Fruit fly (Drosophila melanogaster) whole organism, embryonic: ENCODE data around the gene CG14362.

Source experiments
- Adf1 ChIP-seq: fragments of 200-800 bp; sonication (Bioruptor generic); IDR thresholded peaks from 2 replicates; pipeline ENCODE4 v1.3.6; 2022; ENCODE audit warnings: missing biosample characterization, missing genetic modification characterization
- Antp ChIP-seq: fragments of 200-800 bp; sonication (Bioruptor generic); optimal IDR thresholded peaks from 3 replicates; lab custom pipeline; 2016; ENCODE audit warnings: missing biosample characterization, missing genetic modification characterization
- CG10431 ChIP-seq: fragments of 200-800 bp; sonication (Bioruptor generic); optimal IDR thresholded peaks from 3 replicates; lab custom pipeline; 2018; ENCODE audit warnings: missing biosample characterization, mild to moderate bottlenecking, missing genetic modification characterization
- CG11398 ChIP-seq: fragments of 200-800 bp; sonication (Bioruptor generic); optimal IDR thresholded peaks from 2 replicates; lab custom pipeline; 2016; ENCODE audit warnings: missing biosample characterization, missing genetic modification characterization
- CG12071 ChIP-seq: fragments of 200-800 bp; sonication (Bioruptor generic); optimal IDR thresholded peaks from 3 replicates; lab custom pipeline; 2018; ENCODE audit warnings: missing biosample characterization, mild to moderate bottlenecking, missing genetic modification characterization
- CG12236 ChIP-seq: fragments of 200-800 bp; sonication (Bioruptor generic); optimal IDR thresholded peaks from 2 replicates; lab custom pipeline; 2016; ENCODE audit warnings: missing biosample characterization, missing genetic modification characterization
- CG13123 ChIP-seq: fragments of 200-800 bp; sonication (Bioruptor generic); optimal IDR thresholded peaks from 2 replicates; lab custom pipeline; 2016; ENCODE audit warnings: missing biosample characterization, missing genetic modification characterization
- CG13624 ChIP-seq: fragments of 200-800 bp; sonication (Bioruptor generic); optimal IDR thresholded peaks from 2 replicates; lab custom pipeline; 2016; ENCODE audit warnings: missing biosample characterization, missing genetic modification characterization
- CG15514 ChIP-seq: fragments of 200-800 bp; sonication (Bioruptor generic); optimal IDR thresholded peaks from 3 replicates; lab custom pipeline; 2017; ENCODE audit warnings: missing biosample characterization, missing genetic modification characterization, mild to moderate bottlenecking, moderate library complexity, missing genetic modification reagents
- CG15696 ChIP-seq: fragments of 200-800 bp; sonication (Bioruptor generic); optimal IDR thresholded peaks from 2 replicates; lab custom pipeline; 2019; ENCODE audit warnings: missing biosample characterization, mild to moderate bottlenecking, missing genetic modification characterization, moderate library complexity
- CG17385 ChIP-seq: fragments of 200-800 bp; sonication (Bioruptor generic); optimal IDR thresholded peaks from 3 replicates; lab custom pipeline; 2018; ENCODE audit warnings: missing biosample characterization, mild to moderate bottlenecking, missing genetic modification characterization
- CG33213 ChIP-seq: fragments of 200-800 bp; sonication (Bioruptor generic); optimal IDR thresholded peaks from 3 replicates; lab custom pipeline; 2016; ENCODE audit warnings: missing biosample characterization, missing genetic modification characterization
- CG4404 ChIP-seq: fragments of 200-800 bp; sonication (Bioruptor generic); IDR thresholded peaks from 2 replicates; pipeline ENCODE4 v1.3.6; 2022; ENCODE audit warnings: missing biosample characterization, missing genetic modification characterization
- CG4820 ChIP-seq: fragments of 200-800 bp; sonication (Bioruptor generic); optimal IDR thresholded peaks from 3 replicates; lab custom pipeline; 2016; ENCODE audit warnings: missing biosample characterization, missing genetic modification characterization
- CG5245 ChIP-seq: fragments of 200-800 bp; sonication (Bioruptor generic); optimal IDR thresholded peaks from 3 replicates; lab custom pipeline; 2016; ENCODE audit warnings: missing biosample characterization, missing genetic modification characterization
- CG6175 ChIP-seq: fragments of 200-800 bp; sonication (Bioruptor generic); IDR thresholded peaks from 3 replicates; pipeline ENCODE4 v1.3.6; 2022; ENCODE audit warnings: missing biosample characterization, missing genetic modification characterization
- CG7357 ChIP-seq: fragments of 200-800 bp; sonication (Bioruptor generic); IDR thresholded peaks from 3 replicates; pipeline ENCODE4 v1.3.6; 2022; ENCODE audit warnings: missing biosample characterization, missing genetic modification characterization
- CoRest ChIP-seq: fragments of 200-800 bp; sonication (Bioruptor generic); optimal IDR thresholded peaks from 3 replicates; lab custom pipeline; 2018; ENCODE audit warnings: missing biosample characterization, mild to moderate bottlenecking, missing genetic modification characterization, moderate library complexity
- Dp ChIP-seq: fragments of 200-800 bp; sonication (Bioruptor generic); optimal IDR thresholded peaks from 2 replicates; lab custom pipeline; 2018; ENCODE audit warnings: missing biosample characterization, mild to moderate bottlenecking, missing genetic modification characterization, moderate library complexity
- HLH4C ChIP-seq: fragments of 200-800 bp; sonication (Bioruptor generic); IDR thresholded peaks from 3 replicates; pipeline ENCODE4 v1.3.6; 2022; ENCODE audit warnings: missing biosample characterization, missing genetic modification characterization; ENCODE audit not compliant: partially characterized antibody
- HLHmδ ChIP-seq: fragments of 200-800 bp; sonication (Bioruptor generic); optimal IDR thresholded peaks from 2 replicates; lab custom pipeline; 2018; ENCODE audit warnings: missing biosample characterization, mild to moderate bottlenecking, missing genetic modification characterization, moderate library complexity
- NFAT ChIP-seq: fragments of 200-800 bp; sonication (Bioruptor generic); IDR thresholded peaks from 2 replicates; pipeline ENCODE4 v1.3.6; 2022; ENCODE audit warnings: missing biosample characterization, missing genetic modification characterization
- Nf-YA ChIP-seq: fragments of 200-800 bp; sonication (Bioruptor generic); IDR thresholded peaks from 2 replicates; pipeline ENCODE4 v1.3.6; 2022; ENCODE audit warnings: missing biosample characterization, missing genetic modification characterization
- Poxn ChIP-seq: fragments of 200-800 bp; sonication (Bioruptor generic); IDR thresholded peaks from 2 replicates; pipeline ENCODE4 v1.3.6; 2022; ENCODE audit warnings: missing biosample characterization, missing genetic modification characterization
- Sox102F ChIP-seq: fragments of 200-800 bp; sonication (Bioruptor generic); optimal IDR thresholded peaks from 2 replicates; lab custom pipeline; 2018; ENCODE audit warnings: missing biosample characterization, mild to moderate bottlenecking, missing genetic modification characterization, moderate library complexity
- Usf ChIP-seq: fragments of 200-800 bp; sonication (Bioruptor generic); optimal IDR thresholded peaks from 2 replicates; lab custom pipeline; 2017; ENCODE audit warnings: missing genotype, missing biosample characterization, missing genetic modification characterization
- abd-A ChIP-seq: fragments of 200-800 bp; sonication (Bioruptor generic); optimal IDR thresholded peaks from 3 replicates; lab custom pipeline; 2019; ENCODE audit warnings: missing biosample characterization, mild to moderate bottlenecking, missing genetic modification characterization, moderate library complexity
- bab2 ChIP-seq: fragments of 200-800 bp; sonication (Bioruptor generic); optimal IDR thresholded peaks from 2 replicates; lab custom pipeline; 2016; ENCODE audit warnings: missing biosample characterization, missing genetic modification characterization
- bbx ChIP-seq: fragments of 200-800 bp; sonication (Bioruptor generic); IDR thresholded peaks from 2 replicates; pipeline ENCODE4 v1.3.6; 2022; ENCODE audit warnings: missing biosample characterization, missing genetic modification characterization; ENCODE audit not compliant: partially characterized antibody
- crp ChIP-seq, 2 experiments: fragments of 200-800 bp; sonication (Bioruptor generic); optimal IDR thresholded peaks; 2 replicates in 1 of 2; 3 replicates in 1 of 2; lab custom pipeline; 2017; ENCODE audit warnings: missing biosample characterization in 2 of 2, missing genetic modification characterization in 2 of 2, mild to moderate bottlenecking in 1 of 2, moderate library complexity in 1 of 2
- dimm ChIP-seq: fragments of 200-800 bp; sonication (Bioruptor generic); IDR thresholded peaks from 2 replicates; pipeline ENCODE4 v1.3.6; 2022; ENCODE audit warnings: missing biosample characterization, missing genetic modification characterization
- fd102C ChIP-seq: fragments of 200-800 bp; sonication (Bioruptor generic); optimal IDR thresholded peaks from 2 replicates; lab custom pipeline; 2018; ENCODE audit warnings: missing biosample characterization, mild to moderate bottlenecking, missing genetic modification characterization, moderate library complexity
- fd96Cb ChIP-seq: fragments of 200-800 bp; sonication (Bioruptor generic); optimal IDR thresholded peaks from 2 replicates; lab custom pipeline; 2018; ENCODE audit warnings: missing biosample characterization, mild to moderate bottlenecking, missing genetic modification characterization, moderate library complexity
- fu2 ChIP-seq: fragments of 200-800 bp; sonication (Bioruptor generic); optimal IDR thresholded peaks from 2 replicates; lab custom pipeline; 2016; ENCODE audit warnings: missing biosample characterization, missing genetic modification characterization
- gcm2 ChIP-seq: fragments of 200-800 bp; sonication (Bioruptor generic); optimal IDR thresholded peaks from 2 replicates; lab custom pipeline; 2016; ENCODE audit warnings: missing biosample characterization, missing genetic modification characterization
- gem ChIP-seq: fragments of 200-800 bp; sonication (Bioruptor generic); optimal IDR thresholded peaks from 2 replicates; lab custom pipeline; 2019; ENCODE audit warnings: missing biosample characterization, mild to moderate bottlenecking, missing genetic modification characterization, moderate library complexity
- grn ChIP-seq: fragments of 200-800 bp; sonication (Bioruptor generic); optimal IDR thresholded peaks from 3 replicates; lab custom pipeline; 2017; ENCODE audit warnings: missing biosample characterization, missing genetic modification characterization
- ham ChIP-seq: fragments of 200-800 bp; sonication (Bioruptor generic); IDR thresholded peaks from 2 replicates; pipeline ENCODE4 v1.3.6; 2022; ENCODE audit warnings: missing biosample characterization, missing genetic modification characterization
- inv ChIP-seq: fragments of 200-800 bp; sonication (Bioruptor generic); IDR thresholded peaks from 2 replicates; pipeline ENCODE4 v1.3.6; 2022; ENCODE audit warnings: missing biosample characterization, missing genetic modification characterization; ENCODE audit not compliant: partially characterized antibody
- kah ChIP-seq: fragments of 200-800 bp; sonication (Bioruptor generic); optimal IDR thresholded peaks from 2 replicates; lab custom pipeline; 2018; ENCODE audit warnings: missing biosample characterization, mild to moderate bottlenecking, missing genetic modification characterization
- lilli ChIP-seq: fragments of 200-800 bp; sonication (Bioruptor generic); optimal IDR thresholded peaks from 3 replicates; lab custom pipeline; 2016; ENCODE audit warnings: missing biosample characterization, missing genetic modification characterization
- odd ChIP-seq: fragments of 200-800 bp; sonication (Bioruptor generic); optimal IDR thresholded peaks from 2 replicates; lab custom pipeline; 2017; ENCODE audit warnings: missing biosample characterization, mild to moderate bottlenecking, missing genetic modification characterization
- peb ChIP-seq: fragments of 200-800 bp; sonication (Bioruptor generic); IDR thresholded peaks from 2 replicates; pipeline ENCODE4 v1.3.6; 2022; ENCODE audit warnings: missing biosample characterization, missing genetic modification characterization
- pros ChIP-seq: fragments of 200-800 bp; sonication (Bioruptor generic); optimal IDR thresholded peaks from 3 replicates; lab custom pipeline; 2019; ENCODE audit warnings: missing biosample characterization, mild to moderate bottlenecking, missing genetic modification characterization, moderate library complexity
- psq ChIP-seq: fragments of 200-800 bp; sonication (Bioruptor generic); optimal IDR thresholded peaks from 2 replicates; lab custom pipeline; 2017; ENCODE audit warnings: missing biosample characterization, missing genetic modification characterization
- sens-2 ChIP-seq: fragments of 200-800 bp; sonication (Bioruptor generic); IDR thresholded peaks from 2 replicates; pipeline ENCODE4 v1.3.6; 2022; ENCODE audit warnings: missing biosample characterization, missing genetic modification characterization
- stwl ChIP-seq: fragments of 200-800 bp; sonication (Bioruptor generic); optimal IDR thresholded peaks from 3 replicates; lab custom pipeline; 2018; ENCODE audit warnings: missing biosample characterization, mild to moderate bottlenecking, missing genetic modification characterization, moderate library complexity
- tio ChIP-seq: fragments of 200-800 bp; sonication (Bioruptor generic); optimal IDR thresholded peaks from 2 replicates; lab custom pipeline; 2017; ENCODE audit warnings: missing biosample characterization, missing genetic modification characterization, inconsistent platforms
- tll ChIP-seq, 2 experiments: fragments of 200-800 bp in 1 of 2; fragments of >200 bp in 1 of 2; sonication (Bioruptor generic) in 1 of 2; optimal IDR thresholded peaks; 2 replicates each; lab custom pipeline; 2017 to 2019; ENCODE audit warnings: missing biosample characterization in 2 of 2, missing genetic modification characterization in 2 of 2, mild to moderate bottlenecking in 1 of 2, moderate library complexity in 1 of 2
- usp ChIP-seq: fragments of >200 bp; optimal IDR thresholded peaks from 2 replicates; lab custom pipeline; 2017; ENCODE audit warnings: missing biosample characterization, missing genetic modification characterization
- vfl ChIP-seq: fragments of 200-800 bp; sonication (Bioruptor generic); optimal IDR thresholded peaks from 2 replicates; lab custom pipeline; 2016; ENCODE audit warnings: missing biosample characterization, missing genetic modification characterization

CG14362 gene

DNA sequence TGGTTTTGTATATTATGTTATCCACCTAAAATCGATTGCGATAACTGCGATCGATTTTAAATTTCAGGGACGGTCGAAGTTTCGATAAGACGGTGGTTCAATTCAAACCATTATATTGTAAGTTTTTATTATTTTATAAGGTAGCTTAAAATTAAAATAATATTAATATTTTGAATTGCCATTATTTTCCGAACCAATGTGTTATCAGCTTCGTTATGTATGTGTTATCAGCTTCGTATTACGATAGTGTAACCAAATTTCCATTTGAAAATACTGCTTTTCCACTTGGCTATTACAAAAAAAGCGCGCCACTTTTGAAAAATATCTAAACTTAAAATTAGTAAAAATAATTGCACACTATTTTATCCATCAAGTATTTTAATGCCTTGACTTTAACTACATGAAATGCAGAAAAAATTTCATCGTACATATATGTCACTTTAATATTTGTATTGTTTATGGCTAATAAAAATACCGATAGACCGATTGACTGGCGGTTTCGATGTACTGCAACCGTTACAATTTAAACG lies 15.3 kb downstream of the CG14362 start, which contains the start of gene CG31495 (continued):
- TF ChIP-seq Sox102F (GFP tag; lab: Kevin White, UChicago), result peak; percentile 32
- TF ChIP-seq bbx (GFP tag; lab: Robert Waterston, UW), result peak; percentile 43
- TF ChIP-seq CG13624 (GFP tag; lab: Kevin White, UChicago), result peak; percentile 21
- TF ChIP-seq fd102C, result no peak
- TF ChIP-seq CG15514 (GFP tag; lab: Kevin White, UChicago), result peak; percentile 44
- no peak for TF ChIP-seq CG17385 (GFP tag; lab: Kevin White, UChicago)
- TF ChIP-seq CG11398, result no peak
- no peak for TF ChIP-seq CG12071 (GFP tag; lab: Kevin White, UChicago)
- TF ChIP-seq bab2 (GFP tag; lab: Kevin White, UChicago), result no peak
- TF ChIP-seq Adf1 (GFP tag; lab: Robert Waterston, UW), result no peak
- TF ChIP-seq CG12236 (GFP tag; lab: Kevin White, UChicago), result no peak
- no peak for TF ChIP-seq CG5245 (GFP tag; lab: Kevin White, UChicago)
- no peak for TF ChIP-seq vfl (GFP tag; lab: Kevin White, UChicago)
- no peak for TF ChIP-seq pros (GFP tag; lab: Kevin White, UChicago)
- peak; percentile 95 for TF ChIP-seq CG7357
- TF ChIP-seq gcm2, result no peak
- peak; percentile 42 for TF ChIP-seq lilli (GFP tag; lab: Kevin White, UChicago)
- peak; percentile 38; the same call in 1 of the 2 replicates for TF ChIP-seq inv (GFP tag; lab: Robert Waterston, UW)
- no peak for TF ChIP-seq CG15696
- no peak for TF ChIP-seq tio
- no peak for TF ChIP-seq CG4404 (GFP tag; lab: Robert Waterston, UW)
- TF ChIP-seq Nf-YA (GFP tag; lab: Robert Waterston, UW), result no peak
- no peak for TF ChIP-seq dimm (GFP tag; lab: Robert Waterston, UW)
- no peak for TF ChIP-seq psq
- no peak for TF ChIP-seq Antp (GFP tag; lab: Kevin White, UChicago)
- peak; percentile 58 for TF ChIP-seq CoRest (tag; lab: Kevin White, UChicago)
- TF ChIP-seq CG33213 (GFP tag; lab: Kevin White, UChicago), result peak; percentile 45
- TF ChIP-seq tll (GFP tag; optimal IDR thresholded peaks at IDR 0.05; lab: Kevin White, UChicago), result no peak
- no peak for TF ChIP-seq CG6175 (GFP tag; lab: Robert Waterston, UW)
- no peak for TF ChIP-seq HLHmδ (GFP tag; lab: Kevin White, UChicago)
- TF ChIP-seq Dp (GFP tag; lab: Kevin White, UChicago), result peak; percentile 76
- TF ChIP-seq CG10431 (GFP tag; lab: Kevin White, UChicago), result no peak
- TF ChIP-seq Usf (GFP tag; lab: Kevin White, UChicago), result no peak
- no peak for TF ChIP-seq peb (GFP tag; lab: Robert Waterston, UW)
- peak; percentile 74 for TF ChIP-seq HLH4C
- no peak for TF ChIP-seq kah (GFP tag; lab: Kevin White, UChicago)
- TF ChIP-seq NFAT (GFP tag; lab: Robert Waterston, UW), result no peak
- TF ChIP-seq stwl, result peak; percentile 78
- no peak for TF ChIP-seq Poxn (GFP tag; lab: Robert Waterston, UW)
- TF ChIP-seq fd96Cb (tag; lab: Kevin White, UChicago), result no peak
- no peak for TF ChIP-seq abd-A (tag; lab: Kevin White, UChicago)
- no peak for TF ChIP-seq ham (GFP tag; lab: Robert Waterston, UW)
- TF ChIP-seq crp (GFP tag; optimal IDR thresholded peaks at IDR 0.05; lab: Kevin White, UChicago), result peak in 1 of 2 experiments; percentile 76
- no peak for TF ChIP-seq grn (GFP tag; lab: Kevin White, UChicago)
- no peak for TF ChIP-seq sens-2
- peak; percentile 42 for TF ChIP-seq gem (tag; lab: Kevin White, UChicago)
- no peak for TF ChIP-seq CG4820 (GFP tag; lab: Kevin White, UChicago)
- no peak for TF ChIP-seq fu2
- no peak for TF ChIP-seq usp
- no peak for TF ChIP-seq CG13123 (GFP tag; lab: Kevin White, UChicago)
- no peak for TF ChIP-seq odd (GFP tag; lab: Kevin White, UChicago)
